Worm (Caenorhabditis elegans): ENCODE measurements around the gene ZK809.9.

ZK809.9 gene

ce11 chrIV:11659794-11660312, 5.3 kb upstream of the ZK809.9 start, which contains the start of gene ZK792.1:
TSS of gene ZK792.1 (plus strand) at chrIV:11659844.
- TF ChIP-seq sptf-1 (tag; optimal IDR thresholded peaks at IDR 0.05) (no peak), egl-27 (tag; optimal IDR thresholded peaks at IDR 0.05) (no peak), rnt-1 (tag; optimal IDR thresholded peaks at IDR 0.05) (no peak), hlh-4 (tag; optimal IDR thresholded peaks at IDR 0.05) (no peak), isw-1 (GFP tag; IDR thresholded peaks at IDR 0.05) (no peak), ceh-88 (GFP tag; IDR thresholded peaks at IDR 0.05) (no peak)

ce11 chrIV:11668001-11668400, 2.9 kb downstream of the ZK809.9 start, which contains the start of gene atg-4.2:
TSS of gene atg-4.2 (plus strand) at chrIV:11668024.
- TF ChIP-seq efl-1 (optimal IDR thresholded peaks at IDR 0.05) (no peak), efl-1 (GFP tag; optimal IDR thresholded peaks at IDR 0.05 in 1 of 2) (no peak), grh-1 (GFP tag; IDR thresholded peaks at IDR 0.05) (no peak)

DNA sequence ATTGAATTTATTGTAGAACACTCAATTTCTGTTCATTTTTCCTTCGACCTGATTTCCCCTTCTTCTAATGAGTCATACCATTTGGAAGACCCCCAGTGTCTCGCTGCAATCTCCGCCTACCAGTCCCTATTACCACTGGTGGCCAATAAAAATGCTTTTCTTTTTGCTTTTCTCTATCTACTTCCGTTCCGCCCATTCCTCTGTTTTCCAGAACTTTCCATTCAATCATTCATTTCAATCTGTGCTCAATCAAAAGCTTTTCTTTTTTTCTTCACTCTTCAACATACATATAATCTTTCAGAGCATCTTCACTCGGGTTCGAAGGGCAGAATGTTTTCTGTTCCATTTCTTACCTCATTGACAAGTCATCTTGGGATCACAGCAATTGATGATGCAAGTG, 8.4 kb downstream of the ZK809.9 start, which contains the start of gene inx-8:
inx-8 (plus strand) TSS at position 301 of the 400 bp plus-strand sequence.
- TF ChIP-seq sup-37 (GFP tag; optimal IDR thresholded peaks at IDR 0.05) = no peak
- TF ChIP-seq nhr-12 (tag; optimal IDR thresholded peaks at IDR 0.05) = no peak
- no peak for TF ChIP-seq ztf-4 (tag; optimal IDR thresholded peaks at IDR 0.05)

- TF ChIP-seq sptf-1 (tag; optimal IDR thresholded peaks at IDR 0.05) (no peak), nhr-20 (tag; optimal IDR thresholded peaks at IDR 0.05) (no peak), pag-3 (tag; optimal IDR thresholded peaks at IDR 0.05; ENCODE audit: borderline replicate concordance, insufficient read depth) (no peak), fos-1 (tag; optimal IDR thresholded peaks at IDR 0.05) (no peak), grh-1 (GFP tag; IDR thresholded peaks at IDR 0.05) (no peak), ets-5 (GFP tag; IDR thresholded peaks at IDR 0.05) (no peak), jun-1 (tag; optimal IDR thresholded peaks at IDR 0.05) (no peak), mab-9 (GFP tag; IDR thresholded peaks at IDR 0.05) (no peak), nhr-71 (tag; optimal IDR thresholded peaks at IDR 0.05) (no peak), nhr-77 (tag; optimal IDR thresholded peaks at IDR 0.05) (no peak), sox-4 (tag; optimal IDR thresholded peaks at IDR 0.05) (no peak), egl-27 (tag; optimal IDR thresholded peaks at IDR 0.05) (no peak), efl-3 (GFP tag; optimal IDR thresholded peaks at IDR 0.05) (no peak), elt-3 (tag; optimal IDR thresholded peaks at IDR 0.05) (no peak), dpl-1 (GFP tag; optimal IDR thresholded peaks at IDR 0.05) (no peak), snpc-4 (tag; optimal IDR thresholded peaks at IDR 0.05) (no peak), mep-1 (tag; optimal IDR thresholded peaks at IDR 0.05) (no peak), nhr-12 (tag; optimal IDR thresholded peaks at IDR 0.05) (no peak)
Measured at ce11 chrIV:11676054-11676453, 10.9 kb downstream of the ZK809.9 start, which contains the start of gene inx-9. TSS of gene inx-9 (plus strand) at chrIV:11676354.

- TF ChIP-seq nhr-47 (tag; optimal IDR thresholded peaks at IDR 0.05) (no peak), tlp-1 (tag; optimal IDR thresholded peaks at IDR 0.05) (no peak), F16B12.6 (tag; optimal IDR thresholded peaks at IDR 0.05) (no peak), fkh-4 (tag; optimal IDR thresholded peaks at IDR 0.05; ENCODE audit: borderline replicate concordance) (no peak)
Measured at ce11 chrIV:11681905-11682304, 16.8 kb downstream of the ZK809.9 start, which contains the start of gene ZK792.4. TSS of gene ZK792.4 (minus strand) at chrIV:11682005.

DNA sequence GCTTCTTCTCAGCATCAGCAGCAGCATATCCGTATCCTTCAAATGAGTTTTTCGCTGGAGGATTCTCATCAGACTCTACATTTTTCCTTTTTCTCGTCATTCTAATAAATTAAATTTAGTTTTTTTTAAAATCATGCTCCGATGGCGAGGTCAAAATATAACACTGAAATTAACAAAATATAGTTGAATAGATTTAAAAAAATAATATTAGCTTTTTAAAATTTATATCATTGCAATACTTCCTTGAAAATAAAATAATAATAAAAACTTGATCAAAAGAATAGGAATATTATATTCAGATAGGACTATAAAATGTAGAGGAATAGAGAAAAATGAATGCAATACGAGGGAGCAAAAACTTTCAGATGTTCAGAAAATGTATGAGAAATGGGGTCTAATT, 22.9 kb downstream of the ZK809.9 start, which contains the start of gene ZK792.5:
ZK792.5 (minus strand) TSS at position 101 of the 400 bp plus-strand sequence.
- no peak for TF ChIP-seq nhr-19 (GFP tag; conservative IDR thresholded peaks at IDR 0.05)
- TF ChIP-seq C04F5.9 (tag; optimal IDR thresholded peaks at IDR 0.05) = no peak
- no peak for TF ChIP-seq tbx-2 (tag; optimal IDR thresholded peaks at IDR 0.05)
- no peak for TF ChIP-seq C16A3.4 (tag; optimal IDR thresholded peaks at IDR 0.05)
- TF ChIP-seq sup-37 (GFP tag; optimal IDR thresholded peaks at IDR 0.05) = no peak
- no peak for TF ChIP-seq unc-30 (tag; optimal IDR thresholded peaks at IDR 0.05)
- TF ChIP-seq mep-1 (tag; optimal IDR thresholded peaks at IDR 0.05) = no peak
- TF ChIP-seq pqm-1 (tag; optimal IDR thresholded peaks at IDR 0.05) = no peak
- no peak for TF ChIP-seq dsc-1 (tag; optimal IDR thresholded peaks at IDR 0.05)
- TF ChIP-seq elt-2 (tag; optimal IDR thresholded peaks at IDR 0.05) = no peak
- no peak for TF ChIP-seq pax-3 (tag; optimal IDR thresholded peaks at IDR 0.05)
- TF ChIP-seq alr-1 (tag; optimal IDR thresholded peaks at IDR 0.05; ENCODE audit: borderline replicate concordance) = no peak
- TF ChIP-seq aly-2 (tag; optimal IDR thresholded peaks at IDR 0.05) = no peak
- TF ChIP-seq nhr-11 (tag; optimal IDR thresholded peaks at IDR 0.05) = no peak
- no peak for TF ChIP-seq zip-4 (GFP tag; optimal IDR thresholded peaks at IDR 0.05)
- TF ChIP-seq F16B12.6 (tag; optimal IDR thresholded peaks at IDR 0.05) = no peak
- TF ChIP-seq ztf-11 (tag; optimal IDR thresholded peaks at IDR 0.05) = no peak
- no peak for TF ChIP-seq fkh-4 (tag; optimal IDR thresholded peaks at IDR 0.05; ENCODE audit: borderline replicate concordance)

All from whole organism, L1 larva.